Fruit fly (Drosophila melanogaster) whole organism, embryonic: ENCODE measurements around the gene Ppm1.

Source experiments
- CG10431 ChIP-seq: fragments of 200-800 bp; sonication (Bioruptor generic); optimal IDR thresholded peaks from 3 replicates; lab custom pipeline; 2018; ENCODE audit warnings: missing biosample characterization, mild to moderate bottlenecking, missing genetic modification characterization
- CG13296 ChIP-seq: fragments of 200-800 bp; sonication (Bioruptor generic); optimal IDR thresholded peaks from 3 replicates; lab custom pipeline; 2018; ENCODE audit warnings: missing biosample characterization, mild to moderate bottlenecking, missing genetic modification characterization
- CG13894 ChIP-seq: fragments of 200-800 bp; sonication (Bioruptor generic); optimal IDR thresholded peaks from 3 replicates; lab custom pipeline; 2018; ENCODE audit warnings: missing biosample characterization, mild to moderate bottlenecking, missing genetic modification characterization, moderate library complexity
- CG14965 ChIP-seq: fragments of 200-800 bp; sonication (Bioruptor generic); optimal IDR thresholded peaks from 2 replicates; lab custom pipeline; 2016; ENCODE audit warnings: missing biosample characterization, missing genetic modification characterization, borderline replicate concordance
- CG1603 ChIP-seq: fragments of 200-800 bp; sonication (Bioruptor generic); optimal IDR thresholded peaks from 2 replicates; lab custom pipeline; 2019; ENCODE audit warnings: missing biosample characterization, mild to moderate bottlenecking, missing genetic modification characterization, moderate library complexity
- CG1647 ChIP-seq: fragments of 200-800 bp; sonication (Bioruptor generic); optimal IDR thresholded peaks from 3 replicates; lab custom pipeline; 2016; ENCODE audit warnings: missing biosample characterization, missing genetic modification characterization
- CG17328 ChIP-seq: fragments of 200-800 bp; sonication (Bioruptor generic); IDR thresholded peaks from 2 replicates; pipeline ENCODE4 v1.3.6; 2022; ENCODE audit warnings: missing biosample characterization, missing genetic modification characterization
- CG1832 ChIP-seq: fragments of 200-800 bp; sonication (Bioruptor generic); optimal IDR thresholded peaks from 2 replicates; lab custom pipeline; 2017; ENCODE audit warnings: missing biosample characterization, mild to moderate bottlenecking, missing genetic modification characterization, inconsistent platforms
- CG18764 ChIP-seq: fragments of 200-800 bp; sonication (Bioruptor generic); optimal IDR thresholded peaks from 3 replicates; lab custom pipeline; 2016; ENCODE audit warnings: missing biosample characterization, missing genetic modification characterization
- CG2678 ChIP-seq: fragments of 200-800 bp; sonication (Bioruptor generic); optimal IDR thresholded peaks from 3 replicates; lab custom pipeline; 2019; ENCODE audit warnings: missing biosample characterization, mild to moderate bottlenecking, missing genetic modification characterization, moderate library complexity
- CG2889 ChIP-seq: fragments of 200-800 bp; sonication (Bioruptor generic); IDR thresholded peaks from 3 replicates; pipeline ENCODE4 v1.3.6; 2022; ENCODE audit warnings: missing biosample characterization, missing genetic modification characterization
- CG30403 ChIP-seq: fragments of 200-800 bp; sonication (Bioruptor generic); optimal IDR thresholded peaks from 3 replicates; lab custom pipeline; 2016; ENCODE audit warnings: missing biosample characterization, missing genetic modification characterization
- CG31224 ChIP-seq: fragments of 200-800 bp; sonication (Bioruptor generic); IDR thresholded peaks from 2 replicates; pipeline ENCODE4 v1.3.6; 2022; ENCODE audit warnings: missing biosample characterization, missing genetic modification characterization
- CG32767 ChIP-seq: fragments of 200-800 bp; sonication (Bioruptor generic); IDR thresholded peaks from 2 replicates; pipeline ENCODE4 v1.3.6; 2022; ENCODE audit warnings: missing biosample characterization, missing genetic modification characterization
- CG6175 ChIP-seq: fragments of 200-800 bp; sonication (Bioruptor generic); IDR thresholded peaks from 3 replicates; pipeline ENCODE4 v1.3.6; 2022; ENCODE audit warnings: missing biosample characterization, missing genetic modification characterization
- CG6272 ChIP-seq: fragments of 200-800 bp; sonication (Bioruptor generic); IDR thresholded peaks from 2 replicates; pipeline ENCODE4 v1.3.6; 2022; ENCODE audit warnings: missing biosample characterization, missing genetic modification characterization
- CG8359 ChIP-seq: fragments of 200-800 bp; sonication (Bioruptor generic); optimal IDR thresholded peaks from 2 replicates; lab custom pipeline; 2017; ENCODE audit warnings: missing biosample characterization, mild to moderate bottlenecking, missing genetic modification characterization, borderline replicate concordance
- CG8388 ChIP-seq: fragments of 200-800 bp; sonication (Bioruptor generic); optimal IDR thresholded peaks from 2 replicates; lab custom pipeline; 2019; ENCODE audit warnings: missing biosample characterization, mild to moderate bottlenecking, missing genetic modification characterization, moderate library complexity
- Camta ChIP-seq: fragments of 200-800 bp; sonication (Bioruptor generic); optimal IDR thresholded peaks from 2 replicates; lab custom pipeline; 2016; ENCODE audit warnings: missing biosample characterization, missing genetic modification characterization
- D19A ChIP-seq: fragments of 200-800 bp; optimal IDR thresholded peaks from 3 replicates; lab custom pipeline; 2019; ENCODE audit warnings: missing biosample characterization, mild to moderate bottlenecking, missing genetic modification characterization, moderate library complexity
- Dref ChIP-seq: fragments of 200-800 bp; sonication (Bioruptor generic); IDR thresholded peaks from 2 replicates; pipeline ENCODE4 v1.3.6; 2022; ENCODE audit warnings: missing biosample characterization, missing genetic modification characterization
- Fer1 ChIP-seq: fragments of 200-800 bp; sonication (Bioruptor generic); optimal IDR thresholded peaks from 2 replicates; lab custom pipeline; 2017; ENCODE audit warnings: missing biosample characterization, mild to moderate bottlenecking, missing genetic modification characterization
- Hmr ChIP-seq: fragments of 200-800 bp; sonication (Bioruptor generic); optimal IDR thresholded peaks from 3 replicates; lab custom pipeline; 2017; ENCODE audit warnings: mild to moderate bottlenecking, missing biosample characterization, missing genetic modification reagents, missing genetic modification characterization
- Hr51 ChIP-seq, 2 experiments: fragments of 200-800 bp; sonication (Bioruptor generic); optimal IDR thresholded peaks; 2 replicates in 1 of 2; 3 replicates in 1 of 2; lab custom pipeline; 2016 to 2018; ENCODE audit warnings: missing biosample characterization in 2 of 2, missing genetic modification characterization in 2 of 2, mild to moderate bottlenecking in 1 of 2, moderate library complexity in 1 of 2
- Mes4 ChIP-seq: fragments of 200-800 bp; sonication (Bioruptor generic); optimal IDR thresholded peaks from 2 replicates; lab custom pipeline; 2016; ENCODE audit warnings: missing biosample characterization, missing genetic modification characterization
- Neu2 ChIP-seq: fragments of 200-800 bp; sonication (Bioruptor generic); optimal IDR thresholded peaks from 3 replicates; lab custom pipeline; 2016; ENCODE audit warnings: missing biosample characterization, missing genetic modification characterization, borderline replicate concordance
- Nf-YB ChIP-seq: fragments of 200-800 bp; sonication (Bioruptor generic); optimal IDR thresholded peaks from 3 replicates; lab custom pipeline; 2019; ENCODE audit warnings: missing biosample characterization, mild to moderate bottlenecking, missing genetic modification characterization, moderate library complexity
- Poxn ChIP-seq: fragments of 200-800 bp; sonication (Bioruptor generic); IDR thresholded peaks from 2 replicates; pipeline ENCODE4 v1.3.6; 2022; ENCODE audit warnings: missing biosample characterization, missing genetic modification characterization
- Sox100B ChIP-seq: fragments of 200-800 bp; sonication (Bioruptor generic); optimal IDR thresholded peaks from 3 replicates; lab custom pipeline; 2018; ENCODE audit warnings: missing biosample characterization, mild to moderate bottlenecking, missing genetic modification characterization
- Sox102F ChIP-seq: fragments of 200-800 bp; sonication (Bioruptor generic); optimal IDR thresholded peaks from 2 replicates; lab custom pipeline; 2018; ENCODE audit warnings: missing biosample characterization, mild to moderate bottlenecking, missing genetic modification characterization, moderate library complexity
- Stat92E ChIP-seq, 3 experiments: fragments of >200 bp in 2 of 3; fragments of 200-800 bp in 1 of 3; sonication (Bioruptor generic) in 1 of 3; optimal IDR thresholded peaks; 2 replicates each; lab custom pipeline; 2017 to 2019; ENCODE audit warnings: missing biosample characterization in 3 of 3, missing genetic modification characterization in 3 of 3, mild to moderate bottlenecking in 1 of 3, moderate library complexity in 1 of 3
- TFAM ChIP-seq: fragments of 200-800 bp; sonication (Bioruptor generic); optimal IDR thresholded peaks from 2 replicates; lab custom pipeline; 2017; ENCODE audit warnings: missing biosample characterization, missing genetic modification characterization, inconsistent platforms
- Taf1 ChIP-seq: fragments of 200-800 bp; sonication (Bioruptor generic); IDR thresholded peaks from 2 replicates; pipeline ENCODE4 v1.3.6; 2022; ENCODE audit warnings: missing biosample characterization, missing genetic modification characterization
- Xrp1 ChIP-seq: fragments of 200-800 bp; sonication (Bioruptor generic); IDR thresholded peaks from 2 replicates; pipeline ENCODE4 v1.3.6; 2022; ENCODE audit warnings: missing biosample characterization, missing genetic modification characterization
- ac ChIP-seq: fragments of 200-800 bp; sonication (Bioruptor generic); optimal IDR thresholded peaks from 3 replicates; lab custom pipeline; 2017; ENCODE audit warnings: missing biosample characterization, mild to moderate bottlenecking, missing genetic modification characterization
- az2 ChIP-seq: fragments of 200-800 bp; sonication (Bioruptor generic); optimal IDR thresholded peaks from 3 replicates; lab custom pipeline; 2016; ENCODE audit warnings: missing biosample characterization, missing genetic modification characterization
- bowl ChIP-seq: fragments of 200-800 bp; sonication (Bioruptor generic); IDR thresholded peaks from 2 replicates; pipeline ENCODE4 v1.3.6; 2022; ENCODE audit warnings: missing biosample characterization, missing genetic modification characterization
- cad ChIP-seq: fragments of >200 bp; optimal IDR thresholded peaks from 2 replicates; lab custom pipeline; 2017; ENCODE audit warnings: missing biosample characterization, missing genetic modification characterization
- caup ChIP-seq: fragments of 200-800 bp; sonication (Bioruptor generic); optimal IDR thresholded peaks from 3 replicates; lab custom pipeline; 2017; ENCODE audit warnings: missing biosample characterization, mild to moderate bottlenecking, missing genetic modification characterization, moderate library complexity; ENCODE audit not compliant: severe bottlenecking
- cwo ChIP-seq: fragments of 200-800 bp; sonication (Bioruptor generic); optimal IDR thresholded peaks from 3 replicates; lab custom pipeline; 2017; ENCODE audit warnings: missing biosample characterization, missing genetic modification characterization, mild to moderate bottlenecking, moderate library complexity, missing genetic modification reagents
- ind ChIP-seq: fragments of 200-800 bp; sonication (Bioruptor generic); optimal IDR thresholded peaks from 3 replicates; lab custom pipeline; 2016; ENCODE audit warnings: missing biosample characterization, missing genetic modification characterization
- jumu ChIP-seq: fragments of 200-800 bp; sonication (Bioruptor generic); optimal IDR thresholded peaks from 3 replicates; lab custom pipeline; 2016; ENCODE audit warnings: missing biosample characterization, missing genetic modification characterization
- odd ChIP-seq: fragments of 200-800 bp; sonication (Bioruptor generic); optimal IDR thresholded peaks from 2 replicates; lab custom pipeline; 2017; ENCODE audit warnings: missing biosample characterization, mild to moderate bottlenecking, missing genetic modification characterization
- otp ChIP-seq: fragments of 200-800 bp; sonication (Bioruptor generic); IDR thresholded peaks from 3 replicates; pipeline ENCODE4, ENCODE4 v1.3.6; 2022; ENCODE audit warnings: missing biosample characterization, missing genetic modification characterization
- prd ChIP-seq, 3 experiments: fragments of >200 bp in 2 of 3; fragments of 200-800 bp in 1 of 3; sonication (Bioruptor generic) in 1 of 3; optimal IDR thresholded peaks in 2 of 3; IDR thresholded peaks in 1 of 3; 2 replicates in 2 of 3; 3 replicates in 1 of 3; pipeline versions ENCODE4 v1.3.6 to Lab custom; 2017 to 2022; ENCODE audit warnings: missing biosample characterization in 1 of 3, missing genetic modification characterization in 1 of 3
- psq ChIP-seq: fragments of 200-800 bp; sonication (Bioruptor generic); optimal IDR thresholded peaks from 2 replicates; lab custom pipeline; 2017; ENCODE audit warnings: missing biosample characterization, missing genetic modification characterization
- rib ChIP-seq: fragments of 200-800 bp; sonication (Bioruptor generic); IDR thresholded peaks from 2 replicates; pipeline ENCODE4 v1.3.6; 2022; ENCODE audit warnings: missing biosample characterization, missing genetic modification characterization
- yki ChIP-seq: fragments of >200 bp; optimal IDR thresholded peaks from 3 replicates; lab custom pipeline; 2018
- zen ChIP-seq: fragments of 200-800 bp; sonication (Bioruptor generic); optimal IDR thresholded peaks from 3 replicates; lab custom pipeline; 2018; ENCODE audit warnings: missing biosample characterization, mild to moderate bottlenecking, missing genetic modification characterization, moderate library complexity

Ppm1 gene

DNA sequence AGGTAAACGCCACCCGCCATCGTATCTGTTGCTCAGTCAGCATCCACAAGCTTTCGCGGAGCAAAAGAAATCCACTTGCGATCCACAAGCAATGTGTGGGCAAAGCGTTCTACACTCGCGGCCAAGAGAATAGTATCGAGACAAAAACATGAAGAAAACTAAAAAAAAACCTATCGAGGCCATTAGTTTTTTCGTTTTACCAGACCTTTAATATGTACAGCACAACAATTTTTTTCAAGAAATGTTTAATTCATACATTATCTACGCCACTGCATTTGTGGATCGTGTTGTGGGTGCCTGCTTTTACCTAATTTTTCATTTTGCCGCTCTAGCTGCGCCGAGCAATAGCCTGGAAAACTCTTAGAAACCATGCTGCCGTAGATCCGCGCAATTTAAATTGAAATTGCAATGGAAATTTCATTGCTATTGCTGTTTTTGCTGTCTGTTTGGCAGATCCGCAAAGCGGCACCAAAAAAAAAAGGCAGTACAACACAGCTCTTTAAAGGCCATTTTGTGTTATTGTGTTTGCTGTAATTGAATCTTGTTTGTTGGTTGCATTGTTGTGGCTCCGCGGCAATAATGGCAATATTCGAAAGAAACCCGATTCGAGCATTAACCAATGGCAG lies 18.0 kb upstream of the Ppm1 start (continued):
- TF ChIP-seq prd (optimal IDR thresholded peaks at IDR 0.05; lab: Kevin White, UChicago) (no peak), prd (GFP tag; IDR thresholded peaks at IDR 0.05; lab: Robert Waterston, UW) (peak; percentile 79), CG17328 (peak; percentile 81), otp (GFP tag; lab: Robert Waterston, UW) (peak; percentile 61; the same call in 1 of the 3 replicates), CG18764 (GFP tag; lab: Kevin White, UChicago) (peak; percentile 50), psq (GFP tag; lab: Kevin White, UChicago) (no peak), Sox100B (GFP tag; lab: Kevin White, UChicago) (peak; percentile 65), yki (lab: Kevin White, UChicago) (no peak), ac (GFP tag; lab: Kevin White, UChicago) (no peak), ind (GFP tag; lab: Kevin White, UChicago) (peak; percentile 60), CG2678 (peak; percentile 77), Fer1 (GFP tag; lab: Kevin White, UChicago) (peak; percentile 71), cwo (peak; percentile 64), Hmr (GFP tag; lab: Kevin White, UChicago) (peak; percentile 43), jumu (GFP tag; lab: Kevin White, UChicago) (peak; percentile 12), CG8388 (peak; percentile 67), Sox102F (GFP tag; lab: Kevin White, UChicago) (peak; percentile 82), Poxn (GFP tag; lab: Robert Waterston, UW) (no peak), rib (GFP tag; lab: Robert Waterston, UW) (no peak), odd (GFP tag; lab: Kevin White, UChicago) (peak; percentile 38), Xrp1 (peak; percentile 85), Taf1 (GFP tag; lab: Robert Waterston, UW) (0 out of 2 replicates have a peak, but pooled peaks have one; percentile 26), Nf-YB (GFP tag; lab: Kevin White, UChicago) (peak; percentile 20), CG1832 (GFP tag; lab: Kevin White, UChicago) (no peak), Camta (GFP tag; lab: Kevin White, UChicago) (peak; percentile 2), Dref (no peak), Neu2 (GFP tag; lab: Kevin White, UChicago) (no peak), Mes4 (peak; percentile 57), CG13296 (GFP tag; lab: Kevin White, UChicago) (peak; percentile 52), CG8359 (peak; percentile 13), az2 (GFP tag; lab: Kevin White, UChicago) (peak; percentile 33), bowl (GFP tag; lab: Robert Waterston, UW) (0 out of 2 replicates have a peak, but pooled peaks have one; percentile 34), CG1647 (peak; percentile 48), CG31224 (GFP tag; lab: Robert Waterston, UW) (peak; percentile 43; the same call in 1 of the 2 replicates), TFAM (GFP tag; lab: Kevin White, UChicago) (no peak), CG30403 (peak; percentile 62), CG10431 (GFP tag; lab: Kevin White, UChicago) (no peak), CG1603 (tag; lab: Kevin White, UChicago) (peak; percentile 65), CG14965 (GFP tag; lab: Kevin White, UChicago) (peak; percentile 21), CG6272 (GFP tag; lab: Robert Waterston, UW) (no peak), caup (GFP tag; lab: Kevin White, UChicago) (peak; percentile 61), Hr51 (GFP tag; optimal IDR thresholded peaks at IDR 0.05; lab: Kevin White, UChicago) (peak in 1 of 2 experiments; percentile 76), D19A (tag; lab: Kevin White, UChicago) (peak; percentile 35), zen (tag; lab: Kevin White, UChicago) (peak; percentile 33), cad (GFP tag; lab: Kevin White, UChicago) (no peak), CG32767 (GFP tag; lab: Robert Waterston, UW) (no peak), Stat92E (GFP tag; optimal IDR thresholded peaks at IDR 0.05; lab: Kevin White, UChicago) (no peak), CG13894 (tag; lab: Kevin White, UChicago) (no peak), CG6175 (GFP tag; lab: Robert Waterston, UW) (no peak), CG2889 (no peak)
